Worm (Caenorhabditis elegans) whole organism, young adult: ENCODE results near the gene C07H4.1.

ENCODE experiments used
- C06A6.2 ChIP-seq: fragments of 200-800 bp; sonication (Bioruptor generic); conservative IDR thresholded peaks from 2 replicates; pipeline ENCODE4 v1.3.6; 2022; ENCODE audit warnings: missing genetic modification characterization, missing compliant biosample characterization
- D2030.7 ChIP-seq: fragments of 200-800 bp; sonication (Bioruptor generic); IDR thresholded peaks from 2 replicates; pipeline ENCODE4 v1.3.6; 2022; ENCODE audit warnings: missing genetic modification reagents, missing genetic modification characterization, missing compliant biosample characterization
- F33H1.4 ChIP-seq: fragments of 200-800 bp; sonication (Bioruptor generic); IDR thresholded peaks from 2 replicates; pipeline ENCODE4 v1.3.6; 2022; ENCODE audit warnings: missing genetic modification reagents, missing genetic modification characterization, missing compliant biosample characterization
- F37B4.10 ChIP-seq: fragments of 200-800 bp; sonication (Bioruptor generic); IDR thresholded peaks from 2 replicates; pipeline ENCODE4 v1.3.6; 2022; ENCODE audit warnings: missing genetic modification characterization, missing compliant biosample characterization
- T07F8.4 ChIP-seq: sonication (generic microtip); optimal IDR thresholded peaks from 2 replicates; lab custom pipeline; 2016; ENCODE audit warnings: mild to moderate bottlenecking, missing genetic modification characterization, moderate library complexity, missing compliant biosample characterization
- Y53G8AR.9 ChIP-seq: fragments of 200-800 bp; sonication (Bioruptor generic); conservative IDR thresholded peaks from 2 replicates; pipeline ENCODE4 v1.3.6; 2022; ENCODE audit warnings: missing genetic modification reagents, missing genetic modification characterization, missing compliant biosample characterization
- Y56A3A.18 ChIP-seq: fragments of 200-800 bp; sonication (Bioruptor generic); IDR thresholded peaks from 2 replicates; pipeline ENCODE4 v1.3.6; 2022; ENCODE audit warnings: missing genetic modification reagents, missing genetic modification characterization, missing compliant biosample characterization
- Y79H2A.3 ChIP-seq: fragments of 200-800 bp; sonication (Bioruptor generic); conservative IDR thresholded peaks from 2 replicates; pipeline ENCODE4 v1.3.6; 2022; ENCODE audit warnings: missing genetic modification reagents, missing genetic modification characterization, missing compliant biosample characterization
- Y95B8A.8 ChIP-seq: fragments of 200-800 bp; sonication (Bioruptor generic); IDR thresholded peaks from 2 replicates; pipeline ENCODE4 v1.3.6; 2022; ENCODE audit warnings: missing genetic modification reagents, missing genetic modification characterization, missing compliant biosample characterization
- athp-1 ChIP-seq: sonication (generic microtip); optimal IDR thresholded peaks from 2 replicates; lab custom pipeline; 2017; ENCODE audit warnings: mild to moderate bottlenecking, missing genetic modification characterization, missing compliant biosample characterization
- attf-3 ChIP-seq: fragments of 200-800 bp; sonication (Bioruptor generic); conservative IDR thresholded peaks from 2 replicates; pipeline ENCODE4 v1.3.6; 2022; ENCODE audit warnings: missing genetic modification reagents, missing genetic modification characterization, missing compliant biosample characterization
- bed-1 ChIP-seq: fragments of 200-800 bp; sonication (Bioruptor generic); IDR thresholded peaks from 2 replicates; pipeline ENCODE4 v1.3.6; 2022; ENCODE audit warnings: missing genetic modification reagents, missing genetic modification characterization, missing compliant biosample characterization
- bed-2 ChIP-seq: fragments of 200-800 bp; sonication (Bioruptor generic); IDR thresholded peaks from 2 replicates; pipeline ENCODE4 v1.3.6; 2022; ENCODE audit warnings: missing genetic modification reagents, missing genetic modification characterization, missing compliant biosample characterization
- ccch-3 ChIP-seq: fragments of 200-800 bp; sonication (Bioruptor generic); optimal IDR thresholded peaks from 2 replicates; lab custom pipeline; 2018; ENCODE audit warnings: mild to moderate bottlenecking, missing genetic modification characterization, missing compliant biosample characterization
- cebp-1 ChIP-seq, 2 experiments: fragments of 200-800 bp in 1 of 2; sonication (Bioruptor generic) in 1 of 2; sonication (generic microtip) in 1 of 2; IDR thresholded peaks in 1 of 2; optimal IDR thresholded peaks in 1 of 2; 2 replicates each; pipeline versions ENCODE4 v1.3.6 to Lab custom; 2017 to 2022; ENCODE audit warnings: missing compliant biosample characterization in 2 of 2, missing genetic modification characterization in 2 of 2, mild to moderate bottlenecking in 1 of 2, missing genetic modification reagents in 1 of 2, moderate library complexity in 1 of 2
- cebp-2 ChIP-seq: fragments of 200-800 bp; sonication (Bioruptor generic); IDR thresholded peaks from 2 replicates; pipeline ENCODE4 v1.3.6; 2022; ENCODE audit warnings: missing genetic modification characterization, missing compliant biosample characterization
- ceh-40 ChIP-seq: fragments of 200-800 bp; sonication (Bioruptor generic); IDR thresholded peaks from 2 replicates; pipeline ENCODE4 v1.3.6; 2022; ENCODE audit warnings: missing genetic modification characterization, missing compliant biosample characterization
- ceh-58 ChIP-seq: fragments of 200-800 bp; sonication (Bioruptor generic); IDR thresholded peaks from 2 replicates; pipeline ENCODE4 v1.3.6; 2022; ENCODE audit warnings: missing genetic modification characterization, missing compliant biosample characterization
- ceh-79 ChIP-seq: sonication (generic microtip); optimal IDR thresholded peaks from 2 replicates; lab custom pipeline; 2017; ENCODE audit warnings: mild to moderate bottlenecking, missing genetic modification characterization, missing compliant biosample characterization
- ceh-91 ChIP-seq: fragments of 200-800 bp; sonication (Bioruptor generic); IDR thresholded peaks from 2 replicates; pipeline ENCODE4 v1.3.6; 2022; ENCODE audit warnings: missing genetic modification reagents, missing genetic modification characterization, missing compliant biosample characterization
- chd-7 ChIP-seq: sonication (generic microtip); optimal IDR thresholded peaks from 2 replicates; lab custom pipeline; 2016; ENCODE audit warnings: mild to moderate bottlenecking, missing genetic modification characterization, moderate library complexity, missing compliant biosample characterization
- dox-1 ChIP-seq: fragments of 200-800 bp; sonication (Bioruptor generic); IDR thresholded peaks from 2 replicates; pipeline ENCODE4 v1.3.6; 2022; ENCODE audit warnings: missing genetic modification reagents, missing genetic modification characterization, missing compliant biosample characterization
- efl-1 ChIP-seq: fragments of 150-350 bp; optimal IDR thresholded peaks from 2 replicates; lab custom pipeline; 2014; ENCODE audit warnings: missing biosample characterization, missing genetic modification reagents, missing genetic modification characterization
- egl-18 ChIP-seq: fragments of 200-800 bp; sonication (Bioruptor generic); IDR thresholded peaks from 2 replicates; pipeline ENCODE4 v1.3.6; 2022; ENCODE audit warnings: missing genetic modification reagents, missing genetic modification characterization, missing compliant biosample characterization
- egl-44 ChIP-seq: fragments of 200-800 bp; sonication (Bioruptor generic); IDR thresholded peaks from 2 replicates; pipeline ENCODE4 v1.3.6; 2022; ENCODE audit warnings: missing genetic modification reagents, missing genetic modification characterization, missing compliant biosample characterization
- egrh-3 ChIP-seq: fragments of 200-800 bp; sonication (Bioruptor generic); IDR thresholded peaks from 2 replicates; pipeline ENCODE4 v1.3.6; 2022; ENCODE audit warnings: missing genetic modification reagents, missing genetic modification characterization, missing compliant biosample characterization
- ekl-4 ChIP-seq: fragments of 200-800 bp; sonication (Bioruptor generic); IDR thresholded peaks from 2 replicates; pipeline ENCODE4 v1.3.6; 2022; ENCODE audit warnings: missing genetic modification reagents, missing genetic modification characterization, missing compliant biosample characterization
- hlh-26 ChIP-seq: fragments of 200-800 bp; sonication (Bioruptor generic); conservative IDR thresholded peaks from 2 replicates; pipeline ENCODE4 v1.3.6; 2022; ENCODE audit warnings: missing genetic modification reagents, missing genetic modification characterization, missing compliant biosample characterization
- hsf-1 ChIP-seq: fragments of 200-800 bp; sonication (Bioruptor generic); IDR thresholded peaks from 2 replicates; pipeline ENCODE4 v1.3.6; 2022; ENCODE audit warnings: missing genetic modification reagents, missing genetic modification characterization, missing compliant biosample characterization
- lin-35 ChIP-seq, 3 experiments: fragments of 150-350 bp in 2 of 3; sonication (generic microtip) in 1 of 3; optimal IDR thresholded peaks; 2 replicates each; lab custom pipeline; 2014 to 2018; ENCODE audit warnings: missing biosample characterization in 3 of 3, missing genetic modification characterization in 3 of 3, missing genetic modification reagents in 3 of 3
- lsl-1 ChIP-seq: fragments of 200-800 bp; sonication (Bioruptor generic); optimal IDR thresholded peaks from 2 replicates; lab custom pipeline; 2018; ENCODE audit warnings: mild to moderate bottlenecking, missing genetic modification characterization, moderate library complexity, missing compliant biosample characterization
- mel-28 ChIP-seq: sonication (generic microtip); optimal IDR thresholded peaks from 2 replicates; lab custom pipeline; 2016; ENCODE audit warnings: borderline replicate concordance, mild to moderate bottlenecking, missing genetic modification characterization, missing compliant biosample characterization
- nfya-1 ChIP-seq: sonication (generic microtip); optimal IDR thresholded peaks from 2 replicates; lab custom pipeline; 2017; ENCODE audit warnings: antibody characterized with exemption, missing compliant biosample characterization, missing genetic modification characterization, borderline replicate concordance; ENCODE audit not compliant: insufficient read depth
- nhr-120 ChIP-seq: fragments of 200-800 bp; sonication (Bioruptor generic); IDR thresholded peaks from 2 replicates; pipeline ENCODE4 v1.3.6; 2022; ENCODE audit warnings: missing genetic modification characterization, missing compliant biosample characterization
- nhr-80 ChIP-seq: sonication (generic microtip); optimal IDR thresholded peaks from 2 replicates; lab custom pipeline; 2016; ENCODE audit warnings: missing genetic modification characterization, missing compliant biosample characterization
- pha-4 ChIP-seq: fragments of 150-350 bp; sonication (generic microtip); optimal IDR thresholded peaks from 2 replicates; lab custom pipeline; 2014; ENCODE audit warnings: missing biosample characterization, missing genetic modification reagents, missing genetic modification characterization
- rcor-1 ChIP-seq: fragments of 200-800 bp; sonication (Bioruptor generic); IDR thresholded peaks from 2 replicates; pipeline ENCODE4 v1.3.6; 2022; ENCODE audit warnings: missing genetic modification reagents, missing genetic modification characterization, missing compliant biosample characterization
- sea-2 ChIP-seq: fragments of 200-800 bp; sonication (Bioruptor generic); IDR thresholded peaks from 2 replicates; pipeline ENCODE4 v1.3.6; 2022; ENCODE audit warnings: missing genetic modification characterization, missing compliant biosample characterization
- somi-1 ChIP-seq: fragments of 200-800 bp; sonication (Bioruptor generic); optimal IDR thresholded peaks from 2 replicates; lab custom pipeline; 2018; ENCODE audit warnings: mild to moderate bottlenecking, missing genetic modification characterization, missing compliant biosample characterization
- tbp1 ChIP-seq: fragments of 200-800 bp; sonication (Bioruptor generic); optimal IDR thresholded peaks from 2 replicates; lab custom pipeline; 2018; ENCODE audit warnings: mild to moderate bottlenecking, missing genetic modification characterization, missing compliant biosample characterization
- tlf-1 ChIP-seq: fragments of 200-800 bp; sonication (Bioruptor generic); optimal IDR thresholded peaks from 2 replicates; lab custom pipeline; 2018; ENCODE audit warnings: mild to moderate bottlenecking, missing genetic modification characterization, missing compliant biosample characterization
- unc-62 ChIP-seq: fragments of 150-350 bp; optimal IDR thresholded peaks from 2 replicates; lab custom pipeline; 2014; ENCODE audit warnings: missing biosample characterization, missing genetic modification reagents, missing genetic modification characterization
- ztf-18 ChIP-seq: sonication (generic microtip); optimal IDR thresholded peaks from 2 replicates; lab custom pipeline; 2016; ENCODE audit warnings: missing genotype, mild to moderate bottlenecking, missing genetic modification characterization, missing compliant biosample characterization
- ztf-28 ChIP-seq: fragments of 200-800 bp; sonication (Bioruptor generic); IDR thresholded peaks from 2 replicates; pipeline ENCODE4 v1.3.6; 2022; ENCODE audit warnings: missing genetic modification reagents, missing genetic modification characterization, missing compliant biosample characterization

C07H4.1 gene

DNA sequence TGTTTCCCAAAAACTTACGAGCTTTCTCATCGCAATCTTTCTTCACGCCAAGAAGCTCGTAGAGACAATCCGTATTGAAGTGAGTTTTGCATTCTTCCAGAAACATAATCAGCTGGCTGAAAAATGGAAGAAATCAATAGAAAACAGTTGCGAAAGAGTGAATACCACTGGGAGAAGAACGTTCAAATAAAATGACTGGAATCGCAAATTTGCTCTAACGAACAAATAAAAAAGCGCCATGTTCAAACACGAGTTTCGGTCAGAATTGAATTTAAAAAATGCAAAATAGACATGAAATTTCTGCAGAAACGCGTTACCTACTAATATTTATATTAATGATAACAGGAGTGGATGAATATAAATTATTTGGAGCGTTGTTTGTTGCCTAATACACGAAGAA is 15.0 kb upstream of the C07H4.1 start, which contains the start of gene dnj-23 (continued):
- no peak for TF ChIP-seq egrh-3 (GFP tag; lab: Robert Waterston, UW)
- no peak for TF ChIP-seq mel-28 (tag; lab: Kevin White, UChicago)
- peak in 1 of 3 experiments; percentile 38 for TF ChIP-seq lin-35 (GFP tag; optimal IDR thresholded peaks at IDR 0.05; lab: Kevin White, UChicago)
- no peak for TF ChIP-seq cebp-2 (GFP tag; lab: Robert Waterston, UW)
- peak; percentile 53 for TF ChIP-seq efl-1 (GFP tag; lab: Kevin White, UChicago)
- no peak for TF ChIP-seq T07F8.4
- peak; percentile 51; the same call in 1 of the 2 replicates for TF ChIP-seq cebp-1 (GFP tag; IDR thresholded peaks at IDR 0.05; lab: Robert Waterston, UW)
- TF ChIP-seq cebp-1 (tag; optimal IDR thresholded peaks at IDR 0.05; lab: Kevin White, UChicago), result peak; percentile 69
- TF ChIP-seq pha-4 (tag; lab: Kevin White, UChicago), result peak; percentile 5
- no peak for TF ChIP-seq nhr-80
- no peak for TF ChIP-seq Y53G8AR.9 (GFP tag; lab: Robert Waterston, UW)
- no peak for TF ChIP-seq F33H1.4 (GFP tag; lab: Robert Waterston, UW)
- no peak for TF ChIP-seq lsl-1
- no peak for TF ChIP-seq ceh-40 (GFP tag; lab: Robert Waterston, UW)
- no peak for TF ChIP-seq unc-62 (GFP tag; lab: Kevin White, UChicago)
- no peak for TF ChIP-seq hlh-26 (GFP tag; lab: Robert Waterston, UW)
- TF ChIP-seq nfya-1 (tag; lab: Kevin White, UChicago), result no peak
- TF ChIP-seq tlf-1 (GFP tag; lab: Kevin White, UChicago), result no peak
- TF ChIP-seq attf-3 (GFP tag; lab: Robert Waterston, UW), result no peak
- TF ChIP-seq ccch-3 (GFP tag; lab: Kevin White, UChicago), result no peak
- no peak for TF ChIP-seq athp-1 (tag; lab: Kevin White, UChicago)
- TF ChIP-seq ceh-79 (tag; lab: Kevin White, UChicago), result no peak

DNA sequence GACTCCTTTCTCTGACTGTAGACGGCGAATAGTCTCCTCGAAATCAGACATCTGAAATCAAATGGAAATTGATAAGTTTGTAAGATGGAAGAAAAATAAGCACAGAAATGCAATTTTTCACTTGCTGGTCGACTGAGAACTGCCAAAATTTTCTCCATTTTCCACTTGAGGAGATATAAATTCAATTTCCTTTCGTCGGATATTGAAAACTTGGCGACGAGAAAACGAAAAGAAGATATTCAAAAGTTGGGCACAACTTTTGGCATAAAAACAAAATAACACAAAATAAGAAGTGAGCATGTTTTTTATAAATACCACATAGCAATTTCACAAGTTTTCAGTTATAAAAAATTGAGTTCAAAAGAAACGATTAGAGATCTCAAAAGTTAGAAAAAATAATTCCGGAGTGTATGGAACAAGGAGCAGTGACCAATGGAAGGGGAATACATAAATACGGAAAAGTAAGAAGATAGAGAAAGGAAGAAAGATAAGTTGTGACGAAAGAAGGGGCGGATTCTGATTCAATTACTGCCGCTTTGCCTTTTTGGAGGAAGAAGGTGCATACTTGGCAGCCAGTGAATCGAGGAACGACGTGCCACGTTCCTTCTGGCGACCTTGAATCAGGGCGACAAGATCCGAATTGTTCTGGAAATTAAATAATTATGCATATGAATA is 13.7 kb upstream of the C07H4.1 start, which contains the start of gene dyrb-1:
Gene dyrb-1 (minus strand): TSS at position 51 of the 675 bp plus-strand sequence.
- TF ChIP-seq T07F8.4 (no peak), somi-1 (GFP tag; lab: Kevin White, UChicago) (no peak), chd-7 (no peak), nhr-120 (GFP tag; lab: Robert Waterston, UW) (no peak), C06A6.2 (GFP tag; lab: Robert Waterston, UW) (no peak)

DNA sequence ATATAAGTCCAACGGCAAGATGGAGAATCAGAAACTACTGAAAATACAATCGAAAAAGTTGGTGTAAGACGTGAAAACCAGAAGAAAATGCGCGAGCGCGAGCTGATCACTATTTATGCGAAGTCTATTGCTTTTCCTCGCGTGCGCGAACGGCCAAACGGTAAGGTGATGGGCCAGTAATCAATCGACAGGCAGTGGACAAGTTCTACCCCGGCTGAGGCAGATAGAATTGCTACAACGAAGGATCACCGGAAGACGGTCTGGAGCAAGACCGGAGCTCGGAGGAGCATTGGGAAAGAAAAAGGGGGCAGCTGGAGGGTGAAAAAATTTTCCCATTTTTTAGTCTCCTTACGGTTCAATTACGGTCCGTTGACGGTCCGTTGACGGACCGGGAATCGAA is 9.1 kb upstream of the C07H4.1 start:
- TF ChIP-seq Y79H2A.3 (GFP tag; lab: Robert Waterston, UW), result 0 out of 2 replicates have a peak, but pooled peaks have one; percentile 39
- TF ChIP-seq ceh-91 (GFP tag; lab: Robert Waterston, UW), result peak; percentile 50; the same call in 1 of the 2 replicates
- TF ChIP-seq tbp1 (GFP tag; lab: Kevin White, UChicago), result peak; percentile 75
- 0 out of 2 replicates have a peak, but pooled peaks have one; percentile 54 for TF ChIP-seq sea-2 (GFP tag; lab: Robert Waterston, UW)
- TF ChIP-seq Y56A3A.18 (GFP tag; lab: Robert Waterston, UW), result peak; percentile 78; the same call in 1 of the 2 replicates
- TF ChIP-seq ekl-4 (GFP tag; lab: Robert Waterston, UW), result peak; percentile 73
- 0 out of 2 replicates have a peak, but pooled peaks have one; percentile 59 for TF ChIP-seq bed-2 (GFP tag; lab: Robert Waterston, UW)
- peak; percentile 80 for TF ChIP-seq dox-1 (GFP tag; lab: Robert Waterston, UW)
- TF ChIP-seq bed-1 (GFP tag; lab: Robert Waterston, UW), result 0 out of 2 replicates have a peak, but pooled peaks have one; percentile 52
- TF ChIP-seq ztf-18, result peak; percentile 12
- peak; percentile 87 for TF ChIP-seq egl-18 (GFP tag; lab: Robert Waterston, UW)
- peak; percentile 70 for TF ChIP-seq rcor-1
- TF ChIP-seq ztf-28 (GFP tag; lab: Robert Waterston, UW), result peak; percentile 88
- peak; percentile 78; the same call in 1 of the 2 replicates for TF ChIP-seq Y95B8A.8
- peak; percentile 93; the same call in 1 of the 2 replicates for TF ChIP-seq ceh-58
- TF ChIP-seq F33H1.4 (GFP tag; lab: Robert Waterston, UW), result peak; percentile 57
- peak; percentile 94 for TF ChIP-seq egl-44 (GFP tag; lab: Robert Waterston, UW)
- peak; percentile 83 for TF ChIP-seq D2030.7 (GFP tag; lab: Robert Waterston, UW)
- TF ChIP-seq cebp-2 (GFP tag; lab: Robert Waterston, UW), result peak; percentile 94
- 0 out of 2 replicates have a peak, but pooled peaks have one; percentile 76 for TF ChIP-seq F37B4.10 (GFP tag; lab: Robert Waterston, UW)
- peak; percentile 74 for TF ChIP-seq hsf-1
